Worm (Caenorhabditis elegans) whole organism, late embryonic: ENCODE measurements around the gene lin-38.

ENCODE experiments used
- T23F11.4 ChIP-seq: fragments of 200-800 bp; sonication (Bioruptor generic); optimal IDR thresholded peaks from 2 replicates; lab custom pipeline; 2018; ENCODE audit warnings: mild to moderate bottlenecking, missing genetic modification characterization, missing compliant biosample characterization
- ceh-18 ChIP-seq: sonication (generic microtip); optimal IDR thresholded peaks from 2 replicates; lab custom pipeline; 2016; ENCODE audit warnings: missing genetic modification characterization, missing compliant biosample characterization
- ceh-9 ChIP-seq: sonication (generic microtip); optimal IDR thresholded peaks from 2 replicates; lab custom pipeline; 2016; ENCODE audit warnings: mild to moderate bottlenecking, missing genetic modification characterization, inconsistent platforms, missing compliant biosample characterization
- dve-1 ChIP-seq: sonication (generic microtip); optimal IDR thresholded peaks from 2 replicates; lab custom pipeline; 2017; ENCODE audit warnings: antibody characterized with exemption, mild to moderate bottlenecking, missing genetic modification characterization, missing compliant biosample characterization
- elt-2 ChIP-seq: sonication (generic microtip); optimal IDR thresholded peaks from 2 replicates; lab custom pipeline; 2016; ENCODE audit warnings: missing genetic modification reagents, missing genetic modification characterization, missing compliant biosample characterization
- fkh-10 ChIP-seq: fragments of 150-350 bp; optimal IDR thresholded peaks from 2 replicates; lab custom pipeline; 2014; ENCODE audit warnings: missing biosample characterization, missing genetic modification reagents, missing genetic modification characterization
- hlh-8 ChIP-seq: sonication (generic microtip); optimal IDR thresholded peaks from 2 replicates; lab custom pipeline; 2016; ENCODE audit warnings: missing genotype, missing genetic modification characterization, missing compliant biosample characterization
- npax-4 ChIP-seq: sonication (generic microtip); optimal IDR thresholded peaks from 2 replicates; lab custom pipeline; 2016; ENCODE audit warnings: missing genetic modification characterization, missing compliant biosample characterization
- pha-2 ChIP-seq: sonication (generic microtip); optimal IDR thresholded peaks from 2 replicates; lab custom pipeline; 2017; ENCODE audit warnings: mild to moderate bottlenecking, missing genetic modification characterization, missing compliant biosample characterization
- tbx-7 ChIP-seq: sonication (generic microtip); optimal IDR thresholded peaks from 2 replicates; lab custom pipeline; 2016; ENCODE audit warnings: missing genotype, missing genetic modification characterization, missing compliant biosample characterization
- ttx-3 ChIP-seq: sonication (generic microtip); optimal IDR thresholded peaks from 2 replicates; lab custom pipeline; 2016; ENCODE audit warnings: missing genetic modification reagents, missing genetic modification characterization, missing compliant biosample characterization
- unc-42 ChIP-seq: sonication (generic microtip); optimal IDR thresholded peaks from 2 replicates; lab custom pipeline; 2016; ENCODE audit warnings: missing genotype, missing genetic modification characterization, missing compliant biosample characterization

lin-38 gene

ce11 chrII:13632238-13632637 is 56.5 kb downstream of the lin-38 start, which contains the start of gene tag-10:
TSS of gene tag-10 (plus strand) at chrII:13632584.
- TF ChIP-seq ceh-9, result no peak
- TF ChIP-seq npax-4 (tag; lab: Kevin White, UChicago), result no peak
- no peak for TF ChIP-seq elt-2 (tag; lab: Kevin White, UChicago)
- TF ChIP-seq unc-42 (tag; lab: Kevin White, UChicago), result no peak
- no peak for TF ChIP-seq fkh-10 (GFP tag; lab: Kevin White, UChicago)
- no peak for TF ChIP-seq dve-1
- TF ChIP-seq ttx-3, result no peak
- no peak for TF ChIP-seq tbx-7 (tag; lab: Kevin White, UChicago)
- no peak for TF ChIP-seq ceh-18 (tag; lab: Kevin White, UChicago)
- no peak for TF ChIP-seq pha-2 (tag; lab: Kevin White, UChicago)
- TF ChIP-seq hlh-8 (tag; lab: Kevin White, UChicago), result no peak
- TF ChIP-seq T23F11.4, result no peak
